Fruit fly (Drosophila melanogaster): ENCODE results near the gene Pbp95.

Gene Pbp95

dm6 chr3R:8013121-8014009 lies at the start of gene Pbp95, which contains the start of gene CG10435 (continued):
- TF ChIP-seq CG9817 (tag; optimal IDR thresholded peaks at IDR 0.05) = peak; percentile 42
- peak; percentile 45 for TF ChIP-seq her (GFP tag; optimal IDR thresholded peaks at IDR 0.05)
- no peak for TF ChIP-seq esg (GFP tag; conservative IDR thresholded peaks at IDR 0.05)
- TF ChIP-seq CG2875 (GFP tag; optimal IDR thresholded peaks at IDR 0.05) = no peak
- TF ChIP-seq btn (GFP tag; optimal IDR thresholded peaks at IDR 0.05) = no peak
- TF ChIP-seq gro (GFP tag; optimal IDR thresholded peaks at IDR 0.05) = peak; percentile 62
- TF ChIP-seq MTF-1 (GFP tag; optimal IDR thresholded peaks at IDR 0.05; ENCODE audit: borderline replicate concordance) = no peak
- no peak for TF ChIP-seq CG8281 (tag; optimal IDR thresholded peaks at IDR 0.05)
- TF ChIP-seq cad (GFP tag; optimal IDR thresholded peaks at IDR 0.05) = no peak
- no peak for TF ChIP-seq repo (GFP tag; optimal IDR thresholded peaks at IDR 0.05)
- TF ChIP-seq Scr (GFP tag; IDR thresholded peaks at IDR 0.05; ENCODE audit: partially characterized antibody) = peak; percentile 72
- TF ChIP-seq az2 (GFP tag; optimal IDR thresholded peaks at IDR 0.05) = peak; percentile 54
- TF ChIP-seq CG3995 (GFP tag; optimal IDR thresholded peaks at IDR 0.05) = peak; percentile 57
- no peak for TF ChIP-seq CG18764 (GFP tag; optimal IDR thresholded peaks at IDR 0.05)
- peak; percentile 53 for TF ChIP-seq al (GFP tag; IDR thresholded peaks at IDR 0.05)
- no peak for TF ChIP-seq kah (GFP tag; optimal IDR thresholded peaks at IDR 0.05)
- TF ChIP-seq cwo (GFP tag; optimal IDR thresholded peaks at IDR 0.05) = no peak
- TF ChIP-seq CG17359 (tag; optimal IDR thresholded peaks at IDR 0.05) = peak; percentile 51
- TF ChIP-seq bbx (GFP tag; IDR thresholded peaks at IDR 0.05; ENCODE audit: partially characterized antibody) = peak; percentile 68
- TF ChIP-seq abd-A (tag; optimal IDR thresholded peaks at IDR 0.05) = no peak
- peak; percentile 21 for TF ChIP-seq Fer3 (tag; optimal IDR thresholded peaks at IDR 0.05)
- TF ChIP-seq eyg (GFP tag; optimal IDR thresholded peaks at IDR 0.05) = no peak
- peak; percentile 67 to 68 for TF ChIP-seq Pdp1 (GFP tag; optimal IDR thresholded peaks at IDR 0.05)
- peak; percentile 51; the same call in 1 of the 2 replicates for TF ChIP-seq CG11247 (GFP tag; IDR thresholded peaks at IDR 0.05)
- TF ChIP-seq CG2129 (GFP tag; IDR thresholded peaks at IDR 0.05; ENCODE audit: partially characterized antibody) = peak; percentile 56
- peak; percentile 67 for TF ChIP-seq vfl (GFP tag; optimal IDR thresholded peaks at IDR 0.05)
- no peak for TF ChIP-seq E2f2 (GFP tag; IDR thresholded peaks at IDR 0.05)
- peak; percentile 66 for TF ChIP-seq Xbp1 (GFP tag; optimal IDR thresholded peaks at IDR 0.05)
- no peak for TF ChIP-seq CG9797 (GFP tag; optimal IDR thresholded peaks at IDR 0.05)
- TF ChIP-seq CG4424 (GFP tag; optimal IDR thresholded peaks at IDR 0.05) = peak; percentile 52
- peak; percentile 36 for TF ChIP-seq CG16863 (GFP tag; optimal IDR thresholded peaks at IDR 0.05)
- no peak for TF ChIP-seq Kr (GFP tag; optimal IDR thresholded peaks at IDR 0.05)
- peak in 1 of 2 experiments; percentile 32 for TF ChIP-seq insv (GFP tag; optimal IDR thresholded peaks at IDR 0.05)
- TF ChIP-seq chif (GFP tag; optimal IDR thresholded peaks at IDR 0.05) = peak in 1 of 2 experiments; percentile 51
- TF ChIP-seq knrl (GFP tag; IDR thresholded peaks at IDR 0.05; ENCODE audit: partially characterized antibody) = peak; percentile 68
- TF ChIP-seq crc (GFP tag; optimal IDR thresholded peaks at IDR 0.05) = peak; percentile 51
- TF ChIP-seq CG10654 (GFP tag; optimal IDR thresholded peaks at IDR 0.05) = no peak
- TF ChIP-seq sc (optimal IDR thresholded peaks at IDR 0.05) = no peak
- no peak for TF ChIP-seq sc (GFP tag; optimal IDR thresholded peaks at IDR 0.05)
- no peak for TF ChIP-seq slou (GFP tag; optimal IDR thresholded peaks at IDR 0.05)
- TF ChIP-seq CG8944 (GFP tag; optimal IDR thresholded peaks at IDR 0.05) = peak; percentile 24
- peak; percentile 59 for TF ChIP-seq HLH4C (GFP tag; IDR thresholded peaks at IDR 0.05; ENCODE audit: partially characterized antibody)
- no peak for TF ChIP-seq slp2 (GFP tag; optimal IDR thresholded peaks at IDR 0.05)
- peak; percentile 37; the same call in 2 of the 3 replicates for TF ChIP-seq B-H1 (GFP tag; IDR thresholded peaks at IDR 0.05)
- no peak for TF ChIP-seq Spps (tag; optimal IDR thresholded peaks at IDR 0.05)
- no peak for TF ChIP-seq crol (GFP tag; IDR thresholded peaks at IDR 0.05)
- TF ChIP-seq CG14710 (tag; optimal IDR thresholded peaks at IDR 0.05) = peak; percentile 48
- TF ChIP-seq Elba2 (GFP tag; optimal IDR thresholded peaks at IDR 0.05) = peak; percentile 78
- TF ChIP-seq pros (GFP tag; optimal IDR thresholded peaks at IDR 0.05) = no peak

All from whole organism, embryonic.